Worm (Caenorhabditis elegans): ENCODE measurements around the gene F32E10.5.

- TF ChIP-seq lin-15B (tag; optimal IDR thresholded peaks at IDR 0.05) (no peak), lsy-2 (tag; optimal IDR thresholded peaks at IDR 0.05) (no peak), attf-4 (tag; optimal IDR thresholded peaks at IDR 0.05) (no peak), ama-1 (optimal IDR thresholded peaks at IDR 0.05) (no peak)
Observed at ce11 chrIV:7556265-7556866, 21.8 kb downstream of the F32E10.5 start, which contains the start of the genes F49E8.7, F49E8.8 and nprl-2.

All from whole organism, L4 larva.